Worm (Caenorhabditis elegans) whole organism, L3 larva: ENCODE data around the gene scl-12.

ENCODE experiments used
- R02D3.7 ChIP-seq: fragments of 150-350 bp; optimal IDR thresholded peaks from 2 replicates; lab custom pipeline; 2014; ENCODE audit warnings: missing biosample characterization, missing genetic modification characterization
- ZK546.5 ChIP-seq: sonication (generic microtip); optimal IDR thresholded peaks from 2 replicates; lab custom pipeline; 2017; ENCODE audit warnings: missing biosample characterization, missing genetic modification characterization
- ceh-82 ChIP-seq: fragments of 150-350 bp; optimal IDR thresholded peaks from 2 replicates; lab custom pipeline; 2014; ENCODE audit warnings: missing biosample characterization, missing genetic modification characterization
- ceh-9 ChIP-seq: sonication (generic microtip); optimal IDR thresholded peaks from 2 replicates; lab custom pipeline; 2018; ENCODE audit warnings: missing biosample characterization, missing genetic modification characterization
- daf-12 ChIP-seq: fragments of 150-350 bp; optimal IDR thresholded peaks from 2 replicates; lab custom pipeline; 2014; ENCODE audit warnings: missing biosample characterization, missing genetic modification reagents, missing genetic modification characterization
- egl-27 ChIP-seq: sonication (generic microtip); optimal IDR thresholded peaks from 4 replicates; lab custom pipeline; 2017; ENCODE audit warnings: missing biosample characterization, missing genetic modification reagents, missing genetic modification characterization
- egl-5 ChIP-seq: fragments of 150-350 bp; optimal IDR thresholded peaks from 2 replicates; lab custom pipeline; 2017; ENCODE audit warnings: missing biosample characterization, missing genetic modification reagents, missing genetic modification characterization, inconsistent platforms
- elt-3 ChIP-seq, 3 experiments: fragments of 150-350 bp in 1 of 3; sonication (generic microtip) in 2 of 3; optimal IDR thresholded peaks; 2 replicates in 2 of 3; 4 replicates in 1 of 3; lab custom pipeline; 2014 to 2017; ENCODE audit warnings: missing biosample characterization in 3 of 3, missing genetic modification characterization in 3 of 3
- fkh-10 ChIP-seq: sonication (generic microtip); optimal IDR thresholded peaks from 2 replicates; lab custom pipeline; 2017; ENCODE audit warnings: missing biosample characterization, missing genetic modification reagents, missing genetic modification characterization
- fos-1 ChIP-seq: fragments of 150-350 bp; optimal IDR thresholded peaks from 2 replicates; lab custom pipeline; 2014; ENCODE audit warnings: missing biosample characterization, missing genetic modification characterization
- lin-15B ChIP-seq: fragments of 150-350 bp; optimal IDR thresholded peaks from 2 replicates; lab custom pipeline; 2014; ENCODE audit warnings: missing biosample characterization, missing genetic modification characterization
- lin-39 ChIP-seq: fragments of 150-350 bp; optimal IDR thresholded peaks from 2 replicates; lab custom pipeline; 2018; ENCODE audit warnings: missing biosample characterization, missing genetic modification reagents, missing genetic modification characterization
- lsy-12 ChIP-seq: sonication (generic microtip); optimal IDR thresholded peaks from 2 replicates; lab custom pipeline; 2016; ENCODE audit warnings: mild to moderate bottlenecking, missing genetic modification characterization, missing compliant biosample characterization
- mml-1 ChIP-seq: fragments of 150-350 bp; sonication (generic microtip); optimal IDR thresholded peaks from 3 replicates; lab custom pipeline; 2014; ENCODE audit warnings: missing biosample characterization, missing genetic modification characterization
- nfya-1 ChIP-seq: sonication (generic microtip); optimal IDR thresholded peaks from 2 replicates; lab custom pipeline; 2017; ENCODE audit warnings: missing genetic modification characterization, mild to moderate bottlenecking, missing compliant biosample characterization, antibody characterized with exemption, moderate library complexity; ENCODE audit not compliant: insufficient read depth
- nhr-11 ChIP-seq: fragments of 150-350 bp; optimal IDR thresholded peaks from 2 replicates; lab custom pipeline; 2014; ENCODE audit warnings: missing biosample characterization, missing genetic modification characterization
- nhr-23 ChIP-seq: fragments of 150-350 bp; optimal IDR thresholded peaks from 2 replicates; lab custom pipeline; 2014; ENCODE audit warnings: missing biosample characterization, missing genetic modification reagents, missing genetic modification characterization
- nhr-237 ChIP-seq: fragments of 150-350 bp; optimal IDR thresholded peaks from 2 replicates; lab custom pipeline; 2014; ENCODE audit warnings: missing biosample characterization, missing genetic modification characterization
- nhr-25 ChIP-seq: sonication (generic microtip); optimal IDR thresholded peaks from 2 replicates; lab custom pipeline; 2017; ENCODE audit warnings: missing biosample characterization, missing genetic modification characterization
- nhr-43 ChIP-seq: sonication (generic microtip); optimal IDR thresholded peaks from 2 replicates; lab custom pipeline; 2016; ENCODE audit warnings: mild to moderate bottlenecking, missing genetic modification characterization, missing compliant biosample characterization; ENCODE audit not compliant: poor library complexity, severe bottlenecking
- nhr-76 ChIP-seq: fragments of 150-350 bp; sonication (generic microtip); optimal IDR thresholded peaks from 5 replicates; lab custom pipeline; 2014; ENCODE audit warnings: missing biosample characterization, missing genetic modification characterization
- nhr-77 ChIP-seq: fragments of 150-350 bp; optimal IDR thresholded peaks from 2 replicates; lab custom pipeline; 2014; ENCODE audit warnings: missing biosample characterization, missing genetic modification characterization
- pha-4 ChIP-seq: fragments of 150-350 bp; optimal IDR thresholded peaks from 2 replicates; lab custom pipeline; 2014; ENCODE audit warnings: missing biosample characterization, missing genetic modification reagents, missing genetic modification characterization
- pqm-1 ChIP-seq: fragments of 150-350 bp; optimal IDR thresholded peaks from 2 replicates; lab custom pipeline; 2017; ENCODE audit warnings: missing biosample characterization, missing genetic modification characterization, inconsistent platforms
- sea-2 ChIP-seq: fragments of 150-350 bp; sonication (generic microtip); optimal IDR thresholded peaks from 4 replicates; lab custom pipeline; 2014; ENCODE audit warnings: missing biosample characterization, missing genetic modification reagents, missing genetic modification characterization
- snpc-4 ChIP-seq: fragments of 150-350 bp; optimal IDR thresholded peaks from 2 replicates; lab custom pipeline; 2014; ENCODE audit warnings: missing biosample characterization, missing genetic modification characterization
- tbx-2 ChIP-seq: sonication (generic microtip); optimal IDR thresholded peaks from 2 replicates; lab custom pipeline; 2016; ENCODE audit warnings: mild to moderate bottlenecking, missing genetic modification characterization, missing compliant biosample characterization
- unc-62 ChIP-seq: fragments of 150-350 bp; sonication (generic microtip); optimal IDR thresholded peaks from 4 replicates; lab custom pipeline; 2014; ENCODE audit warnings: missing biosample characterization, missing genetic modification reagents, missing genetic modification characterization
- zag-1 ChIP-seq: fragments of 150-350 bp; optimal IDR thresholded peaks from 2 replicates; lab custom pipeline; 2014; ENCODE audit warnings: missing biosample characterization, missing genetic modification characterization
- ztf-11 ChIP-seq: fragments of 150-350 bp; optimal IDR thresholded peaks from 2 replicates; lab custom pipeline; 2014; ENCODE audit warnings: missing biosample characterization, missing genetic modification characterization
- ztf-4 ChIP-seq: fragments of 150-350 bp; optimal IDR thresholded peaks from 2 replicates; lab custom pipeline; 2014; ENCODE audit warnings: missing biosample characterization, missing genetic modification characterization

Gene scl-12

DNA sequence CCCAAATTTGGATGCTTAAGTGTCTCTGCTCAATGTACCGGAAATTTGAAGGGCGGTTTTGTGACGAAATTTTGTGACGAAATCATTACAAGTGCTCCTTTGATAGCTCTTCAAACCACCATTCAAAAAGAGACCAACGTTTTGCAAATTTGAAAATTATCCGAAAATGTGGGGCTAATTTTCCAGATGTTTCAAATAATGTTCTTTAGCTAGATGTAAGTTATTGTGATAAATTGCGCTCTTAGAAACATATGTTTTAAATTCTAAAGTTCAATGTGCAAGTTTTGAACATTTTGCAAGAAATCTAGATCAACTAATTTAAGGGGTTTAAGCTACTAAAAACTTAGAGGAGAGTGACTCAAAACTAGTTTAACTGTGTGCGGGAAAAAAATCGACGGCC is 8.5 kb downstream of the scl-12 start:
- TF ChIP-seq zag-1 (tag; lab: Kevin White, UChicago), result no peak
- no peak for TF ChIP-seq nhr-237 (tag; lab: Kevin White, UChicago)
- no peak for TF ChIP-seq ztf-11 (tag; lab: Kevin White, UChicago)
- TF ChIP-seq fos-1, result no peak
- TF ChIP-seq R02D3.7, result no peak
- no peak for TF ChIP-seq ceh-9 (tag; lab: Kevin White, UChicago)
- TF ChIP-seq sea-2 (GFP tag; lab: Kevin White, UChicago), result no peak
- TF ChIP-seq daf-12 (tag; lab: Kevin White, UChicago), result no peak
- no peak for TF ChIP-seq egl-27 (tag; lab: Kevin White, UChicago)
- TF ChIP-seq ceh-82, result no peak

DNA sequence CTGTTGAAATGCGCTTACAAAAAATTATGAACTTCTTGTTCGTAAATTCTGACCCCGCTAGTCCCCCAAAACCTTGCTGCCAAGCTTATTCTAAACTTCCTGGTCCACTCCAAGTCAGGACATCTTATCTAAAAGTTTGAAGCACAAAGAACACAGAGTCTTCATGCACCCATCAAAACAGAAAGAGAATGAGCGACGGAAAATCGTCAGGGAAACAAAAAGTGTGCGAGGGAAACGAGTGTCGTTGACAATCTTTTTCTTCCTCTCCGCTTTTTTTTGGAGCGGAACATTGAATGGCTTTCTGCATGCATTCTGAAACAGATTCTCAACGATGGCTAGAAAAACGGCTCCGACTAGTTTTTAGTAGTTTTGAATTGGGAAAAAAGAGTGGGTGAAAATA is 12.8 kb downstream of the scl-12 start:
- TF ChIP-seq pha-4 (tag; lab: Kevin White, UChicago), result no peak
- peak; percentile 17 for TF ChIP-seq lin-39 (tag; lab: Kevin White, UChicago)

DNA sequence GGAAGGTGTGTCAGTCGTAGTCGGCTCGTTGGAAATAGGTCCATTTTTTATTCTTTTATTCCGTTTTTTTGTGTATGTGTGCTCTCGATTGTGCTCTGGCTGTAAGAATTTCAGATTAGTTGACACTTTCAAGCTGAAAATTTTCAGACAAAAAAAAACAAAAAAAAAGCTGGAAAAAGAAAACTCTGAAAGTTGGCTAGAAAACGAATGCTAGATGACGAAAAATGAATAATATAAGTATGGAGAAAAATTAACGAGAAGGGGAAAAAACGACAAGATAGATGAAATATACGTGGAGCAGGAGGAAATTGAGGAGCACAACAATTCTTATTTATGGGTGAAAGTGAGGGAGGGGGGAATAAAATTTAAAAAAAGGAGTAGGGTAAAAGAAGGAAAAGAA is 19.2 kb downstream of the scl-12 start, which contains the start of gene H10D18.5:
Gene H10D18.5 (minus strand): TSS at position 101 of the 400 bp plus-strand sequence.
- TF ChIP-seq nhr-23 (tag; lab: Kevin White, UChicago), result no peak
- no peak for TF ChIP-seq lsy-12 (tag; lab: Kevin White, UChicago)
- no peak for TF ChIP-seq egl-27 (tag; lab: Kevin White, UChicago)
- no peak for TF ChIP-seq fkh-10 (GFP tag; lab: Kevin White, UChicago)
- no peak for TF ChIP-seq lin-15B (tag; lab: Kevin White, UChicago)
- TF ChIP-seq ZK546.5 (tag; lab: Kevin White, UChicago), result no peak
- TF ChIP-seq mml-1 (tag; lab: Kevin White, UChicago), result no peak
- no peak for TF ChIP-seq egl-5 (tag; lab: Kevin White, UChicago)
- no peak for TF ChIP-seq pqm-1 (tag; lab: Kevin White, UChicago)

DNA sequence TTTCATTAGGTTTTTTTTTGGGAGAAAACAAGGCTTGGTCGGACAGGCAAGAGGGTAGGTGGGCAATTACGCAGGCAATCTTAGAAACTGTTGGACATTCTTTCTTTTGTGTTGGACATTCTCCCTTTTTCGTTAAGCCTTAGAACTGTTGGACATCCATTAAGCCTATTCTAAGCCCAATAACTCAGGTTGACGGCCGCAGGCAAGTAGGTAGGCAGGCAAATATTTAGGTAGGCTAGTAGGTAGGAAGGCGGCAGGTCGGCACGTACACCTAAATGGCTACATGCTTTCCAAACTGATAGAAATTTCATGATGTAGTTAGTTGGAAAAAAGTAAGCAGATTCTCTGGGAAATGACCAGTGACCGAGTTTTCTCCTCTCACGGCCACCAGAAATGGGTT is 19.7 kb downstream of the scl-12 start:
- no peak for TF ChIP-seq unc-62 (GFP tag; lab: Kevin White, UChicago)
- TF ChIP-seq nhr-237 (tag; lab: Kevin White, UChicago), result no peak
- TF ChIP-seq ztf-4 (tag; lab: Kevin White, UChicago), result no peak
- TF ChIP-seq ceh-9 (tag; lab: Kevin White, UChicago), result no peak
- TF ChIP-seq nhr-76 (tag; lab: Kevin White, UChicago), result no peak
- no peak for TF ChIP-seq daf-12 (tag; lab: Kevin White, UChicago)
- TF ChIP-seq ztf-11 (tag; lab: Kevin White, UChicago), result no peak
- TF ChIP-seq lin-39 (tag; lab: Kevin White, UChicago), result no peak
- no peak for TF ChIP-seq lin-15B (tag; lab: Kevin White, UChicago)
- no peak for TF ChIP-seq tbx-2 (tag; lab: Kevin White, UChicago)
- no peak for TF ChIP-seq pqm-1 (tag; lab: Kevin White, UChicago)
- no peak for TF ChIP-seq nhr-43 (tag; lab: Kevin White, UChicago)
- TF ChIP-seq nhr-77 (tag; lab: Kevin White, UChicago), result no peak
- TF ChIP-seq nhr-11, result no peak
- no peak for TF ChIP-seq ZK546.5 (tag; lab: Kevin White, UChicago)
- TF ChIP-seq mml-1 (tag; lab: Kevin White, UChicago), result no peak
- TF ChIP-seq elt-3 (tag; optimal IDR thresholded peaks at IDR 0.05; lab: Kevin White, UChicago), result no peak
- TF ChIP-seq snpc-4 (tag; lab: Kevin White, UChicago), result no peak
- no peak for TF ChIP-seq lsy-12 (tag; lab: Kevin White, UChicago)
- TF ChIP-seq, all 47 proteins: peak for 0

DNA sequence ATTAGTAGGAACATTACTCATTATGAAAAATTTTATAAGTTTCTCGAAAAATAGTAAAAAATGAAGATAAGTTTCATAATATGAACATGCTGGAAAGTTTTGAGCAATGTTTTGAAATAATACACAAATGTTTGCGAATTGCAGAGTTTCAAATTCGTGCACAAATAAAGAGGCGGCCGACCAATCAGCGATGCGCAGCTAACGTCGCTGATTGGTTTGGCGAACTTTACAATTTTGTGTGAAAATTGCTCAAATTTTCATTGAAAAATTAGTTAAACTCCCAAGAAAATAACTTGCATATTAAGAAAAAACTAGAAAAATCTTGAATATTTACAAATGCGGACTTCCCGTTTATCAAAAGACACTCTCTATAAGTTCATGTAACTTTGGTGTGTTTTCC is 20.3 kb downstream of the scl-12 start:
- TF ChIP-seq lin-15B (tag; lab: Kevin White, UChicago), result no peak
- TF ChIP-seq nfya-1 (tag; lab: Kevin White, UChicago), result peak; percentile 55

DNA sequence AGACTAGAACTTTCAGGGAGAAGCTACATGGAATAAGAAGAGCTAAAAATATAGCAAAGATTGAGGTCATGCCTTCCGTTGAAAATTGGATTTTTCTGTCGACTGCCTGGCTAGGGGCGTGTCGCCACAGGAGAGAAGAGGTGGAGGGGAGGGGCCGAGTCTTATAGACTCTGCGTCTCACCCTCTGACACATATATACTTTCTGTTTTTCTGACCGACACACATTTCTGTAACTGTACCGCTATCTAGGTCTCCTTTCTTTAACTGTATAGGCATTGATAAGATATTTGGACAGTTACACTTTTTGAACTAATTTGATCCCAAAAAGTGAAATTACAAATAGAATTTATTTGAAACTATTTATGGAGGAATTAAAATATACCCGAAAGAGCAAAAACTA is 29.1 kb downstream of the scl-12 start:
- TF ChIP-seq nhr-25 (no peak), lin-39 (tag; lab: Kevin White, UChicago) (no peak), pqm-1 (tag; lab: Kevin White, UChicago) (peak; percentile 20)
- TF ChIP-seq, all 47 proteins: peak for 1
